Fruit fly (Drosophila melanogaster) whole organism, adult: ENCODE data around the gene app.

Experiments used
- CG11617 ChIP-seq: fragments of 200-800 bp; sonication (Bioruptor generic); optimal IDR thresholded peaks from 2 replicates; lab custom pipeline; 2017; ENCODE audit warnings: mild to moderate bottlenecking, missing biosample characterization, missing genetic modification reagents, missing genetic modification characterization
- CG12768 ChIP-seq: fragments of 200-800 bp; sonication (Bioruptor generic); optimal IDR thresholded peaks from 2 replicates; lab custom pipeline; 2017; ENCODE audit warnings: missing biosample characterization, missing genetic modification characterization, mild to moderate bottlenecking, moderate library complexity, missing genetic modification reagents
- CG14711 ChIP-seq: fragments of 200-800 bp; sonication (Bioruptor generic); optimal IDR thresholded peaks from 2 replicates; lab custom pipeline; 2018; ENCODE audit warnings: missing biosample characterization, mild to moderate bottlenecking, missing genetic modification characterization, moderate library complexity
- CG1620 ChIP-seq: fragments of 200-800 bp; sonication (Bioruptor generic); optimal IDR thresholded peaks from 2 replicates; lab custom pipeline; 2016; ENCODE audit warnings: missing biosample characterization, missing genetic modification characterization
- CG33017 ChIP-seq: fragments of 200-800 bp; sonication (Bioruptor generic); optimal IDR thresholded peaks from 2 replicates; lab custom pipeline; 2018; ENCODE audit warnings: missing biosample characterization, mild to moderate bottlenecking, missing genetic modification characterization, moderate library complexity
- CG5204 ChIP-seq: fragments of 200-800 bp; sonication (Bioruptor generic); optimal IDR thresholded peaks from 2 replicates; lab custom pipeline; 2016; ENCODE audit warnings: missing biosample characterization, missing genetic modification characterization
- CG7045 ChIP-seq: fragments of 200-800 bp; sonication (Bioruptor generic); optimal IDR thresholded peaks from 2 replicates; lab custom pipeline; 2017; ENCODE audit warnings: missing biosample characterization, mild to moderate bottlenecking, missing genetic modification characterization
- CG7101 ChIP-seq: fragments of 200-800 bp; sonication (Bioruptor generic); optimal IDR thresholded peaks from 2 replicates; lab custom pipeline; 2018; ENCODE audit warnings: missing biosample characterization, mild to moderate bottlenecking, missing genetic modification characterization, moderate library complexity
- Clk ChIP-seq: fragments of 200-800 bp; sonication (Bioruptor generic); optimal IDR thresholded peaks from 2 replicates; lab custom pipeline; 2017; ENCODE audit warnings: missing biosample characterization, missing genetic modification characterization
- Crg-1 ChIP-seq: fragments of 200-800 bp; sonication (Bioruptor generic); optimal IDR thresholded peaks from 2 replicates; lab custom pipeline; 2016; ENCODE audit warnings: missing biosample characterization, missing genetic modification characterization
- Hr96 ChIP-seq: fragments of 200-800 bp; sonication (Bioruptor generic); optimal IDR thresholded peaks from 2 replicates; lab custom pipeline; 2016; ENCODE audit warnings: missing biosample characterization, missing genetic modification characterization
- Mnt ChIP-seq: fragments of 200-800 bp; sonication (Bioruptor generic); optimal IDR thresholded peaks from 2 replicates; lab custom pipeline; 2016; ENCODE audit warnings: missing biosample characterization, mild to moderate bottlenecking, missing genetic modification characterization
- bab1 ChIP-seq: fragments of 200-800 bp; sonication (Bioruptor generic); optimal IDR thresholded peaks from 3 replicates; lab custom pipeline; 2019; ENCODE audit warnings: missing biosample characterization, mild to moderate bottlenecking, missing genetic modification characterization, moderate library complexity
- cic ChIP-seq: fragments of 200-800 bp; sonication (Bioruptor generic); optimal IDR thresholded peaks from 2 replicates; lab custom pipeline; 2017; ENCODE audit warnings: missing biosample characterization, mild to moderate bottlenecking, missing genetic modification characterization, moderate library complexity
- cnc ChIP-seq, 2 experiments: fragments of >200 bp; optimal IDR thresholded peaks; 2 replicates each; lab custom pipeline; 2017
- kay ChIP-seq: fragments of 200-800 bp; sonication (Bioruptor generic); peaks from one replicate; lab custom pipeline; 2016; ENCODE audit warnings: missing biosample characterization, missing genetic modification characterization, borderline replicate concordance
- ovo ChIP-seq: fragments of 200-800 bp; sonication (Bioruptor generic); optimal IDR thresholded peaks from 2 replicates; lab custom pipeline; 2016; ENCODE audit warnings: missing biosample characterization, missing genetic modification characterization
- pad ChIP-seq: fragments of 200-800 bp; sonication (Bioruptor generic); optimal IDR thresholded peaks from 3 replicates; lab custom pipeline; 2017; ENCODE audit warnings: missing biosample characterization, missing genetic modification characterization, mild to moderate bottlenecking, moderate library complexity, missing genetic modification reagents
- tj ChIP-seq: fragments of 200-800 bp; sonication (Bioruptor generic); optimal IDR thresholded peaks from 3 replicates; lab custom pipeline; 2017; ENCODE audit warnings: missing biosample characterization, mild to moderate bottlenecking, missing genetic modification characterization, moderate library complexity
- toe ChIP-seq: fragments of 200-800 bp; sonication (Bioruptor generic); optimal IDR thresholded peaks from 2 replicates; lab custom pipeline; 2016; ENCODE audit warnings: missing biosample characterization, missing genetic modification characterization

The app gene

DNA sequence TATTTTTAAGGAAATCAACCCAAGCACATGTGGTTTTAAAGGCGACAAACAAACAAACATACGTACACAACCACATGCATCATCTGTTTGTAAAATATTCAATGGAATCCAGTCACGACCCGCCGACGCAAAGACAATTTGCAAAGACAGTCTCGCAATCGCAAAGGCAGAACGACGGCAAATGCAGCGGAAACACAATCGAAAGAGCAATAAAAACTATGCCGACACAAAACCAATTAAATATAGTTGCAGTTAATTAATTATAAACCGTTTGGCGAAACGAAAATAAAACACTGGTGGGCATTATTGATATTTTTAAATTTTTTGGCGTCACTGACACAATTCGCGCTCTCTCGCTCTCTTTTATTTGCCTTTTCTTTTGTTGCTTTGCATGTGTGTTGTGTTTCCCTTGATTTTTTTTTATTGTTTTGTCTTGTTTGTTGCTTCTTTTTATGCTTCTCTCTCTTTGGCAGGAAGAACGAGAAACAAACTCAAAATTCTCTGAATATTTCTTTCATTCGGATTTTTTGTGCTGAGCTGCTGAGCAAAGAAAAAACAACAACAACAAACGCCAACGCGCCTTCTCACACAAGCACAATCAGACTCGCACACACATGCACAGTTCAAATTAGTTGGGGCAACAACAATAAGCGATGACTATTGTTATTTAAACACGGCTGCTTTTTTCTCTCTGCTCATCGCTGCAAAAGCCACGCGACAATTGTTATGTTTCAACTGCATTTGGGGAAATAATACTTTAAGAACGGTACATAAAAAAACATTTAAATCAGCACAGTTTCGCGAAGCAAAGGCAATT lies 907 bp downstream of the app start:
- TF ChIP-seq ovo (GFP tag; lab: Kevin White, UChicago) (peak; percentile 25), cnc (optimal IDR thresholded peaks at IDR 0.05; lab: Kevin White, UChicago) (peak; percentile 64 to 74), CG7045 (GFP tag; lab: Kevin White, UChicago) (no peak), tj (GFP tag; lab: Kevin White, UChicago) (peak; percentile 60), CG33017 (peak; percentile 26), toe (no peak), cic (GFP tag; lab: Kevin White, UChicago) (peak; percentile 6), pad (GFP tag; lab: Kevin White, UChicago) (peak; percentile 7), CG7101 (tag; lab: Kevin White, UChicago) (no peak), Mnt (GFP tag; lab: Kevin White, UChicago) (no peak), CG12768 (GFP tag; lab: Kevin White, UChicago) (peak; percentile 5)

DNA sequence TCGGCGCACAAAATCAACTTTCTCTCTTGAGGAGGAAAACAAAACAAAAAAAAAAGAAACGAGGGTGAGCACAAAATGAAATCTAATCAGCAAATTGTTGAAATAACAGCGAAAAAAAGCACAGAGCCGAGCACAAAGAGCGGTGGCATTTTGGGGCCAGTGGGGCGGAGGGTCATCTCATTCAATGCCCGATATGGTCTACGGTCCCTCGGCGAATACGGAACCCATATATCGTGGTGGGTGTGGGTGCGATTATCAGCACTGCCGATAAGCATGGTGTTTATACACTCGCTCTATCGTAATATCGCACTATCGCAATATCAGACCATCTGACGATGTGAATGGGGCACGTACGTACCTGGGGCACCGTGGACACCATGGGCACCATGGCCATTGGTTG lies 7.9 kb downstream of the app start:
- TF ChIP-seq CG5204 (GFP tag; lab: Kevin White, UChicago) (no peak), CG1620 (GFP tag; lab: Kevin White, UChicago) (no peak), CG11617 (GFP tag; lab: Kevin White, UChicago) (no peak), toe (no peak), pad (GFP tag; lab: Kevin White, UChicago) (no peak), Crg-1 (GFP tag; lab: Kevin White, UChicago) (no peak), CG12768 (GFP tag; lab: Kevin White, UChicago) (peak; percentile 44), kay (no peak), ovo (GFP tag; lab: Kevin White, UChicago) (peak; percentile 6), Mnt (GFP tag; lab: Kevin White, UChicago) (peak; percentile 9), tj (GFP tag; lab: Kevin White, UChicago) (no peak), Hr96 (peak; percentile 12), cic (GFP tag; lab: Kevin White, UChicago) (peak; percentile 93), CG33017 (peak; percentile 17), Clk (no peak), cnc (optimal IDR thresholded peaks at IDR 0.05; lab: Kevin White, UChicago) (no peak), CG14711 (tag; lab: Kevin White, UChicago) (no peak), CG7101 (tag; lab: Kevin White, UChicago) (no peak), CG7045 (GFP tag; lab: Kevin White, UChicago) (no peak), bab1 (no peak)

DNA sequence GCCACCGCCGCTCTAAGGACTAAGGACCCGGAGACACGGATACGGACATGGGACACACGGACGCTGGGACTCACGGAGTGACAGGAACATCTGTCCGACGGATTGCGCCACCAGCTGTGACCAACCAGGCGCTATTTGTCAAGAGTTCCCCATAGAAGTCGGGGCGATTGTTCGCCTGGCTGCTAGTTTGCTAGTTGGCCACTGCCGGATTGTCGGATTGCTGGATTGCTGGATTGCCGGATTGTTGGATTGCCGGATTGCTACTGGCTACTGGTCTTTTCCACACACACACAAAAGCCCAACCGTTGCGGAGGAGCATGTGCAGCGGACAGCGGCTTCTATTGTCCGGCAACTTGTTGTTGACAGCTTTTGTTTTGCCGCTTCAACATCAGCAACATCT lies 39.4 kb downstream of the app start:
- no peak for TF ChIP-seq ovo (GFP tag; lab: Kevin White, UChicago)
- no peak for TF ChIP-seq kay
- TF ChIP-seq Clk: no peak
- TF ChIP-seq tj (GFP tag; lab: Kevin White, UChicago): no peak
- no peak for TF ChIP-seq cic (GFP tag; lab: Kevin White, UChicago)
- TF ChIP-seq Mnt (GFP tag; lab: Kevin White, UChicago): no peak
- TF ChIP-seq CG1620 (GFP tag; lab: Kevin White, UChicago): no peak

DNA sequence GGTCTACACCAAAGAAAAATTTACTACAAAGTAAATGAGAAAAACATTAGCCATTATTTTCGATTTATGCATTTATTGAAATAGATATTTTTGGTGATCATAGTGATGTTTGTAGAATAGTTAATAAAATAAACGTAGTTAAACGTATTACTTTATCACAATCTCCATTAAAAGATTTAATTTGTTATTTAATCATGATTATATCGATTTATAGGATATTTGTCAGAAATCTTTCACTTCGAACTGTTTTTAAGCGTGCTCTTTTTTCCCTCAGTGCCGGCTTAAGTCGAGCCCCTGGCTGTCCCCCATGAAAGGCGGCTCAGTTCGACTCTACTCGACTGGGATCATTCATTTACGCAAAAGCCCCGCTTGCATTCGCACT lies 43.0 kb downstream of the app start:
- no peak for TF ChIP-seq bab1
- no peak for TF ChIP-seq ovo (GFP tag; lab: Kevin White, UChicago)
- peak; percentile 8 for TF ChIP-seq CG14711 (tag; lab: Kevin White, UChicago)
- TF ChIP-seq cnc (optimal IDR thresholded peaks at IDR 0.05; lab: Kevin White, UChicago): no peak

DNA sequence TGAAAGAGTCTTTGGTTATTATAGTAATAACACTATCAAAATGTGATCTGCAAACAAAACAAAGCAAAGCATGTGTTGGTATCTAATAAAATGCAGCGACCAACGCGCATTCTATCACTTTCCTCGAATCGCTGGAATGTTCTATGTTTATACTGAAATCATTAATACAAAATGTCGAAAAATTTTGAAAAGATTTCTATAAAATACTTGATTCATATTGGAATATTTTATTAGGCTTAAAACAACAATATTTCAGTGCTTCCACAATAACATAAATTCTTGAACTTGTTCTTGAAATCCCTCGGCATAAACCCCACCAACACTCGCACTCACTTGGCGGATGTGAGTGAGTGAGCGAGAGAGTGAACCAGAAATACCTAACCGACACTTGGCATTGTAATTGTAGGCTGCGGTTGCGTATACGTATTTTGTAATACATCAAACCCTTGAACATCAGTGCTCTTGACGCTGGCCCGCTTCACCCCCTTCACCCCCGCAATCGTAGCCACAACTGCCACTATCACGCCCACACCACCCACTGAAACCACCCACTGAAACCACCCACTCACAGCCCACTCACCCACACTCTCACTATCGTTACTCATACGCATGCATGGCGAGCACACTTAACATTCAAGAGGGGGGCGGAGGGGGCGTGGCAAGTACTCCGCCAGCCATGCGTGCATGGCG lies 43.6 kb downstream of the app start:
- TF ChIP-seq CG33017 (peak; percentile 12), ovo (GFP tag; lab: Kevin White, UChicago) (no peak), toe (peak; percentile 12), Hr96 (peak; percentile 9), kay (peak; percentile 49), CG11617 (GFP tag; lab: Kevin White, UChicago) (no peak), CG7101 (tag; lab: Kevin White, UChicago) (peak; percentile 28)

dm6 chr3L:12205848-12206247 lies 60.8 kb downstream of the app start, which contains the start of gene Tsen54:
Gene Tsen54, minus strand, starts transcription at chr3L:12206022.
- no peak for TF ChIP-seq Clk
- no peak for TF ChIP-seq Crg-1 (GFP tag; lab: Kevin White, UChicago)
- no peak for TF ChIP-seq CG33017
- no peak for TF ChIP-seq Hr96
- TF ChIP-seq bab1: no peak
- no peak for TF ChIP-seq CG7045 (GFP tag; lab: Kevin White, UChicago)
- no peak for TF ChIP-seq CG12768 (GFP tag; lab: Kevin White, UChicago)
- TF ChIP-seq pad (GFP tag; lab: Kevin White, UChicago): no peak

- peak; percentile 5 for TF ChIP-seq cic (GFP tag; lab: Kevin White, UChicago)
- no peak for TF ChIP-seq pad (GFP tag; lab: Kevin White, UChicago)
- TF ChIP-seq bab1: peak; percentile 38
- no peak for TF ChIP-seq CG12768 (GFP tag; lab: Kevin White, UChicago)
- TF ChIP-seq ovo (GFP tag; lab: Kevin White, UChicago): peak; percentile 90
- TF ChIP-seq cnc (optimal IDR thresholded peaks at IDR 0.05; lab: Kevin White, UChicago): no peak
- no peak for TF ChIP-seq CG1620 (GFP tag; lab: Kevin White, UChicago)
- peak; percentile 14 for TF ChIP-seq Mnt (GFP tag; lab: Kevin White, UChicago)
- no peak for TF ChIP-seq CG5204 (GFP tag; lab: Kevin White, UChicago)
Measured at dm6 chr3L:12203736-12204135, 62.9 kb downstream of the app start, which contains the start of gene Ak1. Gene Ak1, minus strand, starts transcription at chr3L:12204082.
